Worm (Caenorhabditis elegans): ENCODE results near the gene B0416.3.

DNA sequence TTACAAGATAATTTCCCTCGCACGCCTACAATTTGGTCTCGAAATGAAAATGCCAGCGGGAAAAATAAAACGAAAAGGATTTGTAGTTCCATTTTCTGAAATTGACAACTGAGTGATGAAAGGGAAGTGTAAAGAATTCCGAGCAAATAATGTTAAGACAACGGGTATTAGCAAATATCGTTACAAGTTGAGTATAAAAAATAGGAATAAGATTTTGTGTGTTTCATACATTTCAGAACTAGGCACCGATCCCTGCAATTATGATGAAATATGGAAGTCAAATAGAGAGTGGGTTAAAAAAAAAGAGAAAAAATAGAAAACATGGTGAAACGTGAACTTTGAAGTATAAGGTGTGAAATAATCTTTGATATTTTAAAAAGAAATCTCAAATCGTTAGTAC, 23.0 kb downstream of the B0416.3 start, which contains the start of gene ttr-38:
- TF ChIP-seq him-1 (tag; optimal IDR thresholded peaks at IDR 0.05), result no peak
- no peak for TF ChIP-seq W03F9.2 (tag; optimal IDR thresholded peaks at IDR 0.05)
- TF ChIP-seq dao-5 (tag; optimal IDR thresholded peaks at IDR 0.05), result no peak
